Worm (Caenorhabditis elegans): Measurements from ENCODE around the gene Y79H2A.4.

DNA sequence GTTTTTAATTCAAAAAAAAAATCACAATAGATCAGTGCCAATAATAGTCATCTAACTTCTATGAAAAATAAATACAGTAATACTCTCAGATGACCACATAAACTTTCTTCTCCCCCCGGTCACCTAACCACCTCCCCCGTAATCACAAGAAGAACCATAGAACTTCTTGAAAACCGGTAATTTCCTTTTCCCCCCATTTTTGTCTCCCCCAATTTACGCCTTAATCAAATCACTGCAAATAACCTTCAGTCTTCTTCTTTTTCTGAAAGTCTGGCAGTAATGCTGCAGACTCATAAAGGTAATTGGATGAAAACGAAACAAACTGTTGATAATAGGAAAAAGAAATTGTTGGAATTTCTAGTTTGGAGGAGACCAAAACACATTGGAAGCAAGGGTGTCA is 26.6 kb upstream of the Y79H2A.4 start:
- TF ChIP-seq aly-1 (tag; optimal IDR thresholded peaks at IDR 0.05), result no peak
- TF ChIP-seq ama-1 (optimal IDR thresholded peaks at IDR 0.05), result no peak
- TF ChIP-seq ceh-13 (GFP tag; optimal IDR thresholded peaks at IDR 0.05), result no peak
- TF ChIP-seq scrt-1 (GFP tag; IDR thresholded peaks at IDR 0.05), result no peak
- no peak for TF ChIP-seq B0310.2 (tag; optimal IDR thresholded peaks at IDR 0.05)
- no peak for TF ChIP-seq hmbx-1 (tag; optimal IDR thresholded peaks at IDR 0.05)
- TF ChIP-seq ceh-36 (tag; optimal IDR thresholded peaks at IDR 0.05), result no peak
- TF ChIP-seq F13C5.2 (tag; optimal IDR thresholded peaks at IDR 0.05), result no peak
- no peak for TF ChIP-seq flt-1 (GFP tag; IDR thresholded peaks at IDR 0.05)
- no peak for TF ChIP-seq tbx-11 (GFP tag; IDR thresholded peaks at IDR 0.05)
